Worm (Caenorhabditis elegans): ENCODE measurements around the gene F13A7.1.
"Not testable (repeated sequence)": the region's sequence is repeated elsewhere in the genome, so short reads cannot be mapped to it uniquely, and the experiment has no call there.

DNA sequence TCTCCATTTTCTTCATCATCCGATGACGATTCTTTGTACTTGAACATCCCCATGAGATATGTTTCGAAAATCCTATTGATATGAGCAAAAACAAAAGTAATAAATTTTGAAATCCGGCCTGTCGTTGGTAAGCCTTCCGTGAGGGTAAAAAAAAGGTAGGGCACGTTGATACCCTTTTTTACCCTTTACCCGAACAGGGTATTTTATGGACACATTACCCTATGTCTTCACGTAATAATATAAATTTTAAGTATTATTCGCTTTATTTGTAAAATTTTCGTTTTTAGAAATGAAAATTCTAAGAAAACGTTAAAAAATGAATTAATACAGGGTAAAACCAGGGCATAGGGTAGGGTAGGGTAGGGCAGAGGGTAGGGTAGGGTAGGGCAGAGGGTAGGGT, 6.0 kb upstream of the F13A7.1 start, which contains the start of gene F13A7.7:
- TF ChIP-seq W03F9.2, dao-5, him-1 (tag; optimal IDR thresholded peaks at IDR 0.05): not testable (repeated sequence)

Measured in whole organism, L4/young adult.